Worm (Caenorhabditis elegans) whole organism, L1 larva: Measurements from ENCODE around the gene F07B10.4.

ENCODE experiments used
- ceh-8 ChIP-seq: fragments of 200-800 bp; sonication (Bioruptor generic); optimal IDR thresholded peaks from 2 replicates; lab custom pipeline; 2018; ENCODE audit warnings: mild to moderate bottlenecking, missing genetic modification characterization, moderate library complexity, missing compliant biosample characterization
- dpl-1 ChIP-seq, 3 experiments: fragments of 150-350 bp in 2 of 3; sonication (generic microtip) in 1 of 3; optimal IDR thresholded peaks; 2 replicates each; lab custom pipeline; 2014 to 2017; ENCODE audit warnings: missing biosample characterization in 3 of 3, missing genetic modification characterization in 3 of 3, missing genetic modification reagents in 3 of 3
- elt-2 ChIP-seq: sonication (generic microtip); optimal IDR thresholded peaks from 2 replicates; lab custom pipeline; 2016; ENCODE audit warnings: missing genetic modification characterization, mild to moderate bottlenecking, inconsistent platforms, missing compliant biosample characterization, missing genetic modification reagents
- elt-3 ChIP-seq, 6 experiments: fragments of 150-350 bp in 1 of 6; sonication (generic microtip); optimal IDR thresholded peaks; 2 replicates each; lab custom pipeline; 2017 to 2018; ENCODE audit warnings: missing biosample characterization in 6 of 6, missing genetic modification characterization in 6 of 6, inconsistent platforms in 1 of 6
- lin-13 ChIP-seq: fragments of 150-350 bp; optimal IDR thresholded peaks from 2 replicates; lab custom pipeline; 2014; ENCODE audit warnings: missing biosample characterization, missing genetic modification reagents, missing genetic modification characterization
- nhr-28 ChIP-seq: fragments of 150-350 bp; optimal IDR thresholded peaks from 2 replicates; lab custom pipeline; 2014; ENCODE audit warnings: missing biosample characterization, missing genetic modification characterization
- nhr-90 ChIP-seq: sonication (generic microtip); optimal IDR thresholded peaks from 2 replicates; lab custom pipeline; 2016; ENCODE audit warnings: mild to moderate bottlenecking, missing genetic modification characterization, missing compliant biosample characterization; ENCODE audit not compliant: poor library complexity
- snpc-4 ChIP-seq: fragments of 150-350 bp; optimal IDR thresholded peaks from 2 replicates; lab custom pipeline; 2014; ENCODE audit warnings: missing biosample characterization, missing genetic modification characterization

DNA sequence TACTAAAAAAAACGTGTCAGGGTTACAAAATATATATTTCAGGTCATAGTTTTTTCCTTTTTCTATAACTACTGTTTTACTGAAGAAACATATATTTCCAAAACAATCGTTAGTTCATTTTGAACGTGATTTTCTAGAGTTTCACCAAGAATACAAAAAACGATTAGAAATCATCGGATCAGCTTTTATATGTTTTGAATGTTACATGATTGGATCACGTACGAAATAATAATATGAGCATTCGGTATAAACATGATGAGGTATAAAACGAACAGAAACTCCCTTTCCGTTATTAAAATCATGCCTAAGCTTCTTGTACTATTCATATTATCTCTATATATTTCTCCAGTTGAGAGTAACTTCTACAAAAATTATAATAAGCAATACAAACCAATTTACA, 9.9 kb upstream of the F07B10.4 start, which contains the start of gene clec-223:
- TF ChIP-seq snpc-4, result no peak
- TF ChIP-seq nhr-90 (tag; lab: Kevin White, UChicago), result no peak
- TF ChIP-seq lin-13 (GFP tag; lab: Kevin White, UChicago), result no peak
- no peak for TF ChIP-seq elt-2
- TF ChIP-seq elt-3 (tag; optimal IDR thresholded peaks at IDR 0.05; lab: Kevin White, UChicago), result no peak
- TF ChIP-seq nhr-28, result no peak
- no peak for TF ChIP-seq dpl-1 (GFP tag; optimal IDR thresholded peaks at IDR 0.05; lab: Kevin White, UChicago)
- TF ChIP-seq ceh-8, result no peak
